Comparison of ENCODE assay signal across 1 fruit fly cellular context in the genomic region with DNA sequence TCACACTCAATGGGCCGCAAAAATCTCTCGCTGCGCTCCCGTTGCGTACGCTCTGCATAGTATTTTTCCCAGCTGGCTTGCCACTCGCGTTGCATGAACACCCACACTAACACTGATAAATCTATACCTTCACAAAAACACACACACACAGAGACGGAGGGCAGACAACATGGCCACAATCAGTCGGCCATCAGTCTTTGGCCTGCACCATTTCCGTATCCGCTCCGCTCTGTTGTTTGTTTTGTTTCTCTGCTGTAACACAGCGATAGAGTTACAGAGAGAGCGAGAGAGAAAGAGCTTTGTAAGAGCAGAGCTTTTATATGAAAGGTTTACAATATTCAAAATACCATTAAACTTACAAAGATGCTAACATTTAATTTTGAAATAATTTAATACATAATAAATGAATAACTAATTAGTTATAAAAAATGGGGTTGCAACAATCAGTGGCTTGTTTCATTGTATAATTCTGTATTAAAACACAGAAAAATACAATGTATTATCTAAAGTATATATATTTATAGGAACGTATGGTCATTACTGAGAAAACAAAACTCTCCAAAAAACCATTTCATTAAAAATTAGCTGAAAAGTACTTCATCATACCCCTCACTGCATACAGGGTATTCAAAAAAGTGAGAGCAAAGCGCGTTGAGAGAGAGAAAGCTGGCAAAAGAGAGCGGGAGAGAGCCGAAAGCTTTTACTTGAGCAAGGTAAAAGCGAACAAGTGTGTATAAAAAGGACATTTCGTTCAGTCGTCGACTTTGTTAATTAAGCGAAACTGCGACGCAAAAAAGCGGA.
TF ChIP-seq lines count a peak whose summit lies in the region.

A gene (plus strand): TSS at position 751 of the 801 bp plus-strand sequence.

TF ChIP-seq in whole organism, embryonic, 481 proteins besides CTCF, POLR2A, EP300 and RAD21 (continued from another document and continues in another):
- TF ChIP-seq CG3847 (GFP tag; IDR thresholded peaks at IDR 0.05; lab: Robert Waterston, UW) (peak; percentile 69), ase (GFP tag; IDR thresholded peaks at IDR 0.05; lab: Robert Waterston, UW) (peak; percentile 67; the same call in 2 of the 3 replicates), tap (tag; optimal IDR thresholded peaks at IDR 0.05; lab: Kevin White, UChicago) (peak; percentile 34), h (optimal IDR thresholded peaks at IDR 0.05; lab: Kevin White, UChicago) (no peak), trem (tag; optimal IDR thresholded peaks at IDR 0.05; lab: Kevin White, UChicago) (peak; percentile 18), CG4854 (GFP tag; optimal IDR thresholded peaks at IDR 0.05; lab: Kevin White, UChicago) (no peak), CG11085 (GFP tag; IDR thresholded peaks at IDR 0.05; lab: Robert Waterston, UW) (peak; percentile 14; the same call in 1 of the 2 replicates), CG31224 (GFP tag; IDR thresholded peaks at IDR 0.05; lab: Robert Waterston, UW) (peak; percentile 7; the same call in 1 of the 2 replicates), CG10979 (tag; optimal IDR thresholded peaks at IDR 0.05; lab: Kevin White, UChicago) (peak; percentile 62), ftz-f1 (GFP tag; optimal IDR thresholded peaks at IDR 0.05; lab: Kevin White, UChicago) (no peak), Sry-δ (GFP tag; optimal IDR thresholded peaks at IDR 0.05; lab: Kevin White, UChicago) (no peak), CG7928 (GFP tag; optimal IDR thresholded peaks at IDR 0.05; lab: Kevin White, UChicago) (no peak), Oaz (GFP tag; IDR thresholded peaks at IDR 0.05; lab: Robert Waterston, UW) (peak; percentile 45; the same call in 1 of the 2 replicates), insv (GFP tag; optimal IDR thresholded peaks at IDR 0.05; lab: Kevin White, UChicago) (peak in 1 of 2 experiments; percentile 47), fru (optimal IDR thresholded peaks at IDR 0.05; lab: Kevin White, UChicago) (no peak), chinmo (GFP tag; IDR thresholded peaks at IDR 0.05; lab: Robert Waterston, UW; ENCODE audit: partially characterized antibody) (no peak), CG7556 (GFP tag; optimal IDR thresholded peaks at IDR 0.05; lab: Kevin White, UChicago) (peak; percentile 72), nerfin-1 (tag; optimal IDR thresholded peaks at IDR 0.05; lab: Kevin White, UChicago) (peak; percentile 65), crp (GFP tag; optimal IDR thresholded peaks at IDR 0.05; lab: Kevin White, UChicago) (peak in 1 of 2 experiments; percentile 22), fd102C (GFP tag; optimal IDR thresholded peaks at IDR 0.05; lab: Kevin White, UChicago) (no peak), sd (tag; optimal IDR thresholded peaks at IDR 0.05; lab: Kevin White, UChicago) (no peak), CG14441 (GFP tag; IDR thresholded peaks at IDR 0.05; lab: Robert Waterston, UW) (peak; percentile 75), CG5953 (GFP tag; IDR thresholded peaks at IDR 0.05; lab: Robert Waterston, UW) (peak; percentile 80), HLH4C (GFP tag; IDR thresholded peaks at IDR 0.05; lab: Robert Waterston, UW; ENCODE audit: partially characterized antibody) (no peak), CG18764 (GFP tag; optimal IDR thresholded peaks at IDR 0.05; lab: Kevin White, UChicago) (peak; percentile 2), CG15601 (tag; optimal IDR thresholded peaks at IDR 0.05; lab: Kevin White, UChicago) (peak; percentile 83), CG14860 (GFP tag; IDR thresholded peaks at IDR 0.05; lab: Robert Waterston, UW; ENCODE audit: partially characterized antibody) (no peak), CG7963 (GFP tag; IDR thresholded peaks at IDR 0.05; lab: Robert Waterston, UW; ENCODE audit: partially characterized antibody) (no peak), CG12155 (GFP tag; optimal IDR thresholded peaks at IDR 0.05; lab: Kevin White, UChicago) (peak; percentile 73), Lpt (GFP tag; optimal IDR thresholded peaks at IDR 0.05; lab: Kevin White, UChicago) (no peak), abd-A (tag; optimal IDR thresholded peaks at IDR 0.05; lab: Kevin White, UChicago) (peak; percentile 79), HHEX (GFP tag; optimal IDR thresholded peaks at IDR 0.05; lab: Kevin White, UChicago) (peak; percentile 57), nau (GFP tag; optimal IDR thresholded peaks at IDR 0.05; lab: Kevin White, UChicago) (peak; percentile 84), sisA (GFP tag; IDR thresholded peaks at IDR 0.05; lab: Robert Waterston, UW) (peak; percentile 56), CG17829 (tag; optimal IDR thresholded peaks at IDR 0.05; lab: Kevin White, UChicago) (peak; percentile 84), bbx (GFP tag; IDR thresholded peaks at IDR 0.05; lab: Robert Waterston, UW; ENCODE audit: partially characterized antibody) (no peak), CHES-1-like (GFP tag; optimal IDR thresholded peaks at IDR 0.05; lab: Kevin White, UChicago) (peak; percentile 3), CG34224 (GFP tag; IDR thresholded peaks at IDR 0.05; lab: Robert Waterston, UW; ENCODE audit: partially characterized antibody) (no peak), CG16863 (GFP tag; optimal IDR thresholded peaks at IDR 0.05; lab: Kevin White, UChicago) (peak; percentile 7), NC2β (GFP tag; optimal IDR thresholded peaks at IDR 0.05; lab: Kevin White, UChicago) (no peak), Hand (GFP tag; optimal IDR thresholded peaks at IDR 0.05; lab: Kevin White, UChicago) (peak; percentile 72), CG7839 (tag; optimal IDR thresholded peaks at IDR 0.05; lab: Kevin White, UChicago) (peak; percentile 93), sob (GFP tag; IDR thresholded peaks at IDR 0.05; lab: Robert Waterston, UW) (peak; percentile 66), B-H2 (GFP tag; optimal IDR thresholded peaks at IDR 0.05; lab: Kevin White, UChicago) (peak; percentile 10), Sox102F (GFP tag; optimal IDR thresholded peaks at IDR 0.05; lab: Kevin White, UChicago) (peak; percentile 97), gce (GFP tag; IDR thresholded peaks at IDR 0.05; lab: Robert Waterston, UW) (peak; percentile 77; the same call in 2 of the 3 replicates), CG32767 (GFP tag; IDR thresholded peaks at IDR 0.05; lab: Robert Waterston, UW) (peak; percentile 81), jumu (GFP tag; optimal IDR thresholded peaks at IDR 0.05; lab: Kevin White, UChicago) (no peak), Ptx1 (GFP tag; IDR thresholded peaks at IDR 0.05; lab: Robert Waterston, UW) (peak; percentile 76), CG10654 (GFP tag; optimal IDR thresholded peaks at IDR 0.05; lab: Kevin White, UChicago) (peak; percentile 55), CG10959 (GFP tag; IDR thresholded peaks at IDR 0.05; lab: Robert Waterston, UW) (no peak), Hsf (GFP tag; optimal IDR thresholded peaks at IDR 0.05; lab: Kevin White, UChicago) (peak; percentile 53), bcd (GFP tag; optimal IDR thresholded peaks at IDR 0.05; lab: Kevin White, UChicago) (peak; percentile 58), CG2116 (GFP tag; optimal IDR thresholded peaks at IDR 0.05; lab: Kevin White, UChicago) (peak; percentile 53), CG4360 (GFP tag; IDR thresholded peaks at IDR 0.05; lab: Robert Waterston, UW) (no peak), esg (GFP tag; conservative IDR thresholded peaks at IDR 0.05; lab: Robert Waterston, UW) (peak; percentile 83), Six4 (GFP tag; optimal IDR thresholded peaks at IDR 0.05; lab: Kevin White, UChicago) (peak; percentile 44), Dll (GFP tag; IDR thresholded peaks at IDR 0.05; lab: Robert Waterston, UW; ENCODE audit: partially characterized antibody) (no peak), pho (GFP tag; optimal IDR thresholded peaks at IDR 0.05; lab: Kevin White, UChicago) (peak; percentile 6), hbn (GFP tag; IDR thresholded peaks at IDR 0.05; lab: Robert Waterston, UW; ENCODE audit: partially characterized antibody) (no peak), PHDP (tag; optimal IDR thresholded peaks at IDR 0.05; lab: Kevin White, UChicago) (peak; percentile 94), cg (GFP tag; optimal IDR thresholded peaks at IDR 0.05; lab: Kevin White, UChicago) (peak; percentile 52), Usf (GFP tag; optimal IDR thresholded peaks at IDR 0.05; lab: Kevin White, UChicago) (peak; percentile 13), zfh2 (GFP tag; optimal IDR thresholded peaks at IDR 0.05; lab: Kevin White, UChicago) (no peak), CG18262 (tag; optimal IDR thresholded peaks at IDR 0.05; lab: Kevin White, UChicago) (peak; percentile 88), caup (GFP tag; optimal IDR thresholded peaks at IDR 0.05; lab: Kevin White, UChicago; ENCODE audit: severe bottlenecking) (peak; percentile 81), pfk (GFP tag; optimal IDR thresholded peaks at IDR 0.05; lab: Kevin White, UChicago) (peak; percentile 65), Abd-B (GFP tag; optimal IDR thresholded peaks at IDR 0.05; lab: Kevin White, UChicago) (peak; percentile 72), E2f2 (GFP tag; IDR thresholded peaks at IDR 0.05; lab: Robert Waterston, UW) (peak; percentile 67; the same call in 1 of the 2 replicates), CG1529 (GFP tag; optimal IDR thresholded peaks at IDR 0.05; lab: Kevin White, UChicago) (peak; percentile 69), CG31441 (GFP tag; IDR thresholded peaks at IDR 0.05; lab: Robert Waterston, UW) (peak; percentile 89), ro (GFP tag; IDR thresholded peaks at IDR 0.05; lab: Robert Waterston, UW) (peak; percentile 68), pnt (GFP tag; optimal IDR thresholded peaks at IDR 0.05; lab: Kevin White, UChicago) (no peak), sna (GFP tag; IDR thresholded peaks at IDR 0.05; lab: Robert Waterston, UW; ENCODE audit: partially characterized antibody) (no peak), Opbp (GFP tag; IDR thresholded peaks at IDR 0.05; lab: Robert Waterston, UW; ENCODE audit: partially characterized antibody) (no peak), her (GFP tag; optimal IDR thresholded peaks at IDR 0.05; lab: Kevin White, UChicago) (no peak), CG16813 (GFP tag; IDR thresholded peaks at IDR 0.05; lab: Robert Waterston, UW; ENCODE audit: partially characterized antibody) (no peak), Hey (tag; optimal IDR thresholded peaks at IDR 0.05; lab: Kevin White, UChicago) (peak; percentile 34), Med (GFP tag; lab: Kevin White, UChicago) (peak; percentile 94), Spps (tag; optimal IDR thresholded peaks at IDR 0.05; lab: Kevin White, UChicago) (no peak), Awh (GFP tag; IDR thresholded peaks at IDR 0.05; lab: Robert Waterston, UW) (peak; percentile 59), Nf-YB (GFP tag; optimal IDR thresholded peaks at IDR 0.05; lab: Kevin White, UChicago) (peak; percentile 73), MTF-1 (GFP tag; optimal IDR thresholded peaks at IDR 0.05; lab: Kevin White, UChicago; ENCODE audit: borderline replicate concordance) (peak; percentile 84), twi (tag; optimal IDR thresholded peaks at IDR 0.05; lab: Kevin White, UChicago) (peak; percentile 54), CG30403 (GFP tag; optimal IDR thresholded peaks at IDR 0.05; lab: Kevin White, UChicago) (peak; percentile 63), lilli (GFP tag; optimal IDR thresholded peaks at IDR 0.05; lab: Kevin White, UChicago) (peak; percentile 70), CG3281 (GFP tag; optimal IDR thresholded peaks at IDR 0.05; lab: Kevin White, UChicago) (peak; percentile 59), zen2 (GFP tag; IDR thresholded peaks at IDR 0.05; lab: Robert Waterston, UW; ENCODE audit: partially characterized antibody) (no peak), bab2 (GFP tag; optimal IDR thresholded peaks at IDR 0.05; lab: Kevin White, UChicago) (no peak), Optix (GFP tag; IDR thresholded peaks at IDR 0.05; lab: Robert Waterston, UW) (no peak), CG6254 (GFP tag; optimal IDR thresholded peaks at IDR 0.05; lab: Kevin White, UChicago) (peak; percentile 63), CG9797 (GFP tag; optimal IDR thresholded peaks at IDR 0.05; lab: Kevin White, UChicago) (peak; percentile 21), Bteb2 (GFP tag; optimal IDR thresholded peaks at IDR 0.05; lab: Kevin White, UChicago) (no peak), CG32532 (GFP tag; IDR thresholded peaks at IDR 0.05; lab: Robert Waterston, UW) (peak; percentile 76), CG10543 (GFP tag; optimal IDR thresholded peaks at IDR 0.05; lab: Kevin White, UChicago) (peak; percentile 40), Sox100B (GFP tag; optimal IDR thresholded peaks at IDR 0.05; lab: Kevin White, UChicago) (peak; percentile 75), Tbp (GFP tag; optimal IDR thresholded peaks at IDR 0.05; lab: Kevin White, UChicago) (no peak), CG13424 (tag; optimal IDR thresholded peaks at IDR 0.05; lab: Kevin White, UChicago) (peak; percentile 92), Antp (GFP tag; optimal IDR thresholded peaks at IDR 0.05; lab: Kevin White, UChicago) (no peak), CG4328 (GFP tag; optimal IDR thresholded peaks at IDR 0.05; lab: Kevin White, UChicago) (peak; percentile 62), cwo (GFP tag; optimal IDR thresholded peaks at IDR 0.05; lab: Kevin White, UChicago) (peak; percentile 38), Nf-YA (GFP tag; IDR thresholded peaks at IDR 0.05; lab: Robert Waterston, UW) (0 out of 2 replicates have a peak, but pooled peaks have one; percentile 10), CG31365 (tag; optimal IDR thresholded peaks at IDR 0.05; lab: Kevin White, UChicago) (peak; percentile 66), CG17612 (GFP tag; IDR thresholded peaks at IDR 0.05; lab: Robert Waterston, UW) (no peak; the same call in 1 of the 2 replicates), B-H1 (GFP tag; IDR thresholded peaks at IDR 0.05; lab: Robert Waterston, UW) (peak; percentile 71), tx (GFP tag; optimal IDR thresholded peaks at IDR 0.05; lab: Kevin White, UChicago) (no peak), CG11456 (GFP tag; IDR thresholded peaks at IDR 0.05; lab: Robert Waterston, UW) (peak; percentile 72), CG9817 (tag; optimal IDR thresholded peaks at IDR 0.05; lab: Kevin White, UChicago) (peak; percentile 48), CG9215 (GFP tag; IDR thresholded peaks at IDR 0.05; lab: Robert Waterston, UW) (peak; percentile 47), CG12769 (tag; optimal IDR thresholded peaks at IDR 0.05; lab: Kevin White, UChicago) (no peak), Hr78 (GFP tag; optimal IDR thresholded peaks at IDR 0.05; lab: Kevin White, UChicago) (no peak), gcm2 (GFP tag; optimal IDR thresholded peaks at IDR 0.05; lab: Kevin White, UChicago) (no peak), Ravus (GFP tag; IDR thresholded peaks at IDR 0.05; lab: Robert Waterston, UW) (peak; percentile 39), CG7786 (GFP tag; optimal IDR thresholded peaks at IDR 0.05; lab: Kevin White, UChicago) (no peak), NC2α (GFP tag; optimal IDR thresholded peaks at IDR 0.05; lab: Kevin White, UChicago) (no peak), emc (GFP tag; optimal IDR thresholded peaks at IDR 0.05; lab: Kevin White, UChicago) (no peak), jing (GFP tag; optimal IDR thresholded peaks at IDR 0.05; lab: Kevin White, UChicago) (peak; percentile 55), schlank (tag; optimal IDR thresholded peaks at IDR 0.05; lab: Kevin White, UChicago) (peak; percentile 47), hb (GFP tag; IDR thresholded peaks at IDR 0.05; lab: Robert Waterston, UW; ENCODE audit: partially characterized antibody) (no peak)
